Worm (Caenorhabditis elegans) whole organism, mixed stage, embryonic: Measurements from ENCODE around the gene F01D4.5.

ENCODE experiments used
- M03D4.4 ChIP-seq: sonication (generic microtip); optimal IDR thresholded peaks from 2 replicates; lab custom pipeline; 2017; ENCODE audit warnings: mild to moderate bottlenecking, missing genetic modification characterization, missing compliant biosample characterization
- bed-3 ChIP-seq: fragments of 200-800 bp; sonication (Bioruptor generic); optimal IDR thresholded peaks from 3 replicates; lab custom pipeline; 2018; ENCODE audit warnings: mild to moderate bottlenecking, missing genetic modification characterization, moderate library complexity, missing compliant biosample characterization
- blmp-1 ChIP-seq: fragments of 150-350 bp; optimal IDR thresholded peaks from 2 replicates; lab custom pipeline; 2014; ENCODE audit warnings: missing biosample characterization, missing genetic modification characterization
- ceh-39 ChIP-seq: fragments of 150-350 bp; optimal IDR thresholded peaks from 2 replicates; lab custom pipeline; 2014; ENCODE audit warnings: missing biosample characterization, missing genetic modification characterization
- ceh-43 ChIP-seq: fragments of 200-800 bp; sonication (Bioruptor generic); optimal IDR thresholded peaks from 2 replicates; lab custom pipeline; 2018; ENCODE audit warnings: mild to moderate bottlenecking, missing genetic modification characterization, moderate library complexity, missing compliant biosample characterization
- ceh-83 ChIP-seq: fragments of 200-800 bp; sonication (Bioruptor generic); optimal IDR thresholded peaks from 2 replicates; lab custom pipeline; 2018; ENCODE audit warnings: mild to moderate bottlenecking, missing genetic modification characterization, missing compliant biosample characterization
- ces-1 ChIP-seq: fragments of 150-350 bp; optimal IDR thresholded peaks from 2 replicates; lab custom pipeline; 2014; ENCODE audit warnings: missing biosample characterization, missing genetic modification reagents, missing genetic modification characterization
- cnd-1 ChIP-seq: fragments of 200-800 bp; sonication (Bioruptor generic); optimal IDR thresholded peaks from 2 replicates; lab custom pipeline; 2018; ENCODE audit warnings: mild to moderate bottlenecking, missing genetic modification characterization, missing compliant biosample characterization
- drap-1 ChIP-seq: fragments of 200-800 bp; sonication (Bioruptor generic); optimal IDR thresholded peaks from 3 replicates; lab custom pipeline; 2018; ENCODE audit warnings: mild to moderate bottlenecking, missing genetic modification characterization, missing compliant biosample characterization
- elt-1 ChIP-seq: sonication (generic microtip); optimal IDR thresholded peaks from 2 replicates; lab custom pipeline; 2017; ENCODE audit warnings: missing genetic modification characterization, mild to moderate bottlenecking, missing compliant biosample characterization, antibody characterized with exemption, moderate library complexity, borderline replicate concordance; ENCODE audit not compliant: insufficient read depth
- flh-1 ChIP-seq: fragments of 200-800 bp; sonication (Bioruptor generic); optimal IDR thresholded peaks from 2 replicates; lab custom pipeline; 2018; ENCODE audit warnings: mild to moderate bottlenecking, missing genetic modification characterization, moderate library complexity, missing compliant biosample characterization
- ham-2 ChIP-seq: fragments of 200-800 bp; sonication (Bioruptor generic); optimal IDR thresholded peaks from 2 replicates; lab custom pipeline; 2018; ENCODE audit warnings: mild to moderate bottlenecking, missing genetic modification characterization, missing compliant biosample characterization
- hlh-1 ChIP-seq: fragments of 150-350 bp; optimal IDR thresholded peaks from 2 replicates; lab custom pipeline; 2014; ENCODE audit warnings: missing biosample characterization, missing genetic modification reagents, missing genetic modification characterization
- lin-13 ChIP-seq: fragments of 150-350 bp; optimal IDR thresholded peaks from 2 replicates; lab custom pipeline; 2014; ENCODE audit warnings: missing biosample characterization, missing genetic modification characterization
- lin-32 ChIP-seq: fragments of 200-800 bp; sonication (Bioruptor generic); optimal IDR thresholded peaks from 2 replicates; lab custom pipeline; 2018; ENCODE audit warnings: mild to moderate bottlenecking, missing genetic modification characterization, missing compliant biosample characterization
- mab-5 ChIP-seq: fragments of 150-350 bp; optimal IDR thresholded peaks from 2 replicates; lab custom pipeline; 2014; ENCODE audit warnings: missing biosample characterization, missing genetic modification characterization
- mep-1 ChIP-seq: fragments of 150-350 bp; optimal IDR thresholded peaks from 2 replicates; lab custom pipeline; 2017; ENCODE audit warnings: missing biosample characterization, missing genetic modification reagents, missing genetic modification characterization, inconsistent platforms
- mls-2 ChIP-seq: sonication (generic microtip); optimal IDR thresholded peaks from 2 replicates; lab custom pipeline; 2016; ENCODE audit warnings: mild to moderate bottlenecking, missing genetic modification characterization, moderate library complexity, missing compliant biosample characterization
- nhr-2 ChIP-seq: fragments of 150-350 bp; optimal IDR thresholded peaks from 2 replicates; lab custom pipeline; 2014; ENCODE audit warnings: missing biosample characterization, missing genetic modification characterization
- nhr-76 ChIP-seq: sonication (generic microtip); optimal IDR thresholded peaks from 2 replicates; lab custom pipeline; 2017; ENCODE audit warnings: missing biosample characterization, missing genetic modification characterization
- pha-4 ChIP-seq: fragments of 150-350 bp; optimal IDR thresholded peaks from 2 replicates; lab custom pipeline; 2018; ENCODE audit warnings: missing biosample characterization, missing genetic modification reagents, missing genetic modification characterization
- sem-2 ChIP-seq: fragments of 200-800 bp; sonication (Bioruptor generic); optimal IDR thresholded peaks from 2 replicates; lab custom pipeline; 2018; ENCODE audit warnings: mild to moderate bottlenecking, missing genetic modification characterization, missing compliant biosample characterization
- snpc-4 ChIP-seq: fragments of 150-350 bp; optimal IDR thresholded peaks from 2 replicates; lab custom pipeline; 2014; ENCODE audit warnings: missing biosample characterization, missing genetic modification characterization
- sptf-1 ChIP-seq: sonication (generic microtip); optimal IDR thresholded peaks from 2 replicates; lab custom pipeline; 2017; ENCODE audit warnings: mild to moderate bottlenecking, missing genetic modification characterization, moderate library complexity, missing compliant biosample characterization
- tbx-8 ChIP-seq: fragments of 200-800 bp; sonication (Bioruptor generic); optimal IDR thresholded peaks from 2 replicates; lab custom pipeline; 2018; ENCODE audit warnings: mild to moderate bottlenecking, missing genetic modification characterization, moderate library complexity, missing compliant biosample characterization
- unc-39 ChIP-seq: fragments of 150-350 bp; optimal IDR thresholded peaks from 2 replicates; lab custom pipeline; 2014; ENCODE audit warnings: missing biosample characterization, missing genetic modification characterization
- unc-62 ChIP-seq: fragments of 150-350 bp; optimal IDR thresholded peaks from 2 replicates; lab custom pipeline; 2014; ENCODE audit warnings: missing biosample characterization, missing genetic modification reagents, missing genetic modification characterization
- zip-8 ChIP-seq: fragments of 150-350 bp; optimal IDR thresholded peaks from 2 replicates; lab custom pipeline; 2014; ENCODE audit warnings: missing biosample characterization, missing genetic modification characterization
- ztf-11 ChIP-seq: fragments of 150-350 bp; optimal IDR thresholded peaks from 2 replicates; lab custom pipeline; 2014; ENCODE audit warnings: missing biosample characterization, missing genetic modification characterization

F01D4.5 gene

DNA sequence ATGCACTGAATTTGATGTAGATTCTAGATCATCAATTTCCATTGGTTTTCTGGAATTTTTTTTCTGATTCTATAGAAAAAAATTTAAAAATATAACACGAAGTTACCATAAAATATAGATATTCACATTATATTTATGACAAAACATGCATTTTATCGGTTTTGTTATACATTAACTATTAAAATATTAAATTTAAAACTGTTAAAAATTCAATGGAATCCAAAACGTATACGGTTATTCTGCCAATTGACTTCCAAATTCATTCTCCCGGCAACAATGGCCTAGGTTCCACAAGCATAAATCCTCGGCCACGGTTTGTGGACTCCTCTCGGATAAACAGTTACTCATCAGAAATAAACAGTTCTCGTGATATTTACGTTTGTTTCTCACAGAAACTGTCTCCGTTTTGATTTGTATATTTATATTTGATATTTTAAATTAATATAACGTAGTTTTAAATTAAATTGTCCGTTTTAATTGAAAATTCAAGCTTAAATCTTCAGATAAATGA is at the start of gene F01D4.5, which contains the start of gene ced-5:
Gene F01D4.5 (minus strand): TSS at position 51 of the 511 bp plus-strand sequence.
Gene ced-5 (plus strand): TSS at position 504 of the 511 bp plus-strand sequence.
- TF ChIP-seq sptf-1 (tag; lab: Kevin White, UChicago) (peak; percentile 54), elt-1 (tag; lab: Kevin White, UChicago) (no peak), M03D4.4 (tag; lab: Kevin White, UChicago) (peak; percentile 22), cnd-1 (peak; percentile 36), pha-4 (tag; lab: Kevin White, UChicago) (peak; percentile 25), ceh-83 (GFP tag; lab: Kevin White, UChicago) (no peak), ces-1 (GFP tag; lab: Kevin White, UChicago) (peak; percentile 39), mep-1 (tag; lab: Kevin White, UChicago) (peak; percentile 24), lin-13 (tag; lab: Kevin White, UChicago) (peak; percentile 33)

DNA sequence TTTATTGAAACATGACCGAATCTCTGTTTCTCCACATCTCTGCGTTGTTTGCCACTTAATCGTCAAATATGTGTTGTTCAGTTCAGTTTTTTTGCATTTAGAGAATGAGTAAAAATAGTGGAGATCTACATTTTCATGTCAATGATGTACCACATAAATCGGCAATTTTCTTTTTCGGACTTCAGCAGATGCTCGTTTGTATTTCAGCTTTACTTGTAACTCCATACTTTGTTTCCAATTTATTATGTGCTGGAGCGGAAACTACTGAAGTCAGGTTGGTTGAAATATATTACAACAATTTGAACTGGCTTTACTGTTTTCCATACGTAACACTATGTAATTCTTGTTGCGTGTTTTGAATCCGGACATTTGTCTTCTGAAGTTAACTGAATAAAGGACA is 47.2 kb upstream of the F01D4.5 start, which contains the start of gene T07G12.2:
Gene T07G12.2 (plus strand): TSS at position 62 of the 400 bp plus-strand sequence.
- TF ChIP-seq cnd-1 (no peak), mls-2 (tag; lab: Kevin White, UChicago) (no peak), drap-1 (GFP tag; lab: Kevin White, UChicago) (no peak), nhr-2 (tag; lab: Kevin White, UChicago) (no peak), flh-1 (GFP tag; lab: Kevin White, UChicago) (no peak), sptf-1 (tag; lab: Kevin White, UChicago) (no peak), snpc-4 (tag; lab: Kevin White, UChicago) (no peak), blmp-1 (no peak), lin-32 (GFP tag; lab: Kevin White, UChicago) (no peak), ces-1 (GFP tag; lab: Kevin White, UChicago) (no peak), bed-3 (GFP tag; lab: Kevin White, UChicago) (no peak), nhr-76 (tag; lab: Kevin White, UChicago) (no peak), mep-1 (tag; lab: Kevin White, UChicago) (no peak), ceh-43 (GFP tag; lab: Kevin White, UChicago) (no peak)
- TF ChIP-seq, all 35 proteins: peak for 0

DNA sequence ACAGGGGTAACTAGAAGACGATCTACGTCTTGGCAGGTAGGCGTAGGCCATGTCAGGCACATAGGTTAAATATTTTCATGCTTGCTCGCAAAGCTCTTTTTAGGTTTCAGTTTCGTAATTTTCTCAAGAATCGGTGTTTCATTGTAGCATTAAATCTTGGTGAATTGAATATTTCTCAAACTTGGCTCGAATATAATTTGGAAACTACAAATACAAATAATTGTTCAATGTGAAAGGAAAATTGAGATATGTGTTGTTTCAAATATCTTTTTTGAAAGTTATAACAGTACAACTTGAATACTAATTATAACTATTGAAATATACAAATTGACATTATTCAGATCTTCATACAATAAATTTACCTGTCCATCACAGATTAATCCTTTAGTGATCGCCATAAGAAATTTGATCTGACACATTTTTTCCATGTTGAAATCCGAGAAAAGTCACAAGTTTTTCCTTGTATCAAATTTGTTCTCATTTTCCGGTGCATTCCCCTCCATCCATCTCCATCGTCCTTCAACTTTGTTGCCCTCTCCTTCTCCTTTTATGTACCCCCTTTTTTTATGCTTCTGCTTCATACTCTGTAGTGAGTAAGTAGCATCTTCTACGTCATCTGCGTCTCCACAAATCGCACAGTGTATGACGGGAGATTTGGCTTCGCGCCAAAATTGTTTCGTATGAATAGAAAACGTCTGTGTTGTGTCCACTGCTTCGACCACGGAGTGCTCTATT is 40.8 kb upstream of the F01D4.5 start, which contains the start of gene C02F4.5:
Gene C02F4.5 (minus strand): TSS at position 51 of the 735 bp plus-strand sequence.
- TF ChIP-seq sem-2 (no peak), mep-1 (tag; lab: Kevin White, UChicago) (no peak), ham-2 (GFP tag; lab: Kevin White, UChicago) (no peak), mab-5 (tag; lab: Kevin White, UChicago) (no peak), blmp-1 (no peak), flh-1 (GFP tag; lab: Kevin White, UChicago) (no peak), snpc-4 (tag; lab: Kevin White, UChicago) (no peak), ces-1 (GFP tag; lab: Kevin White, UChicago) (no peak), hlh-1 (no peak), ztf-11 (tag; lab: Kevin White, UChicago) (no peak), zip-8 (tag; lab: Kevin White, UChicago) (no peak)

DNA sequence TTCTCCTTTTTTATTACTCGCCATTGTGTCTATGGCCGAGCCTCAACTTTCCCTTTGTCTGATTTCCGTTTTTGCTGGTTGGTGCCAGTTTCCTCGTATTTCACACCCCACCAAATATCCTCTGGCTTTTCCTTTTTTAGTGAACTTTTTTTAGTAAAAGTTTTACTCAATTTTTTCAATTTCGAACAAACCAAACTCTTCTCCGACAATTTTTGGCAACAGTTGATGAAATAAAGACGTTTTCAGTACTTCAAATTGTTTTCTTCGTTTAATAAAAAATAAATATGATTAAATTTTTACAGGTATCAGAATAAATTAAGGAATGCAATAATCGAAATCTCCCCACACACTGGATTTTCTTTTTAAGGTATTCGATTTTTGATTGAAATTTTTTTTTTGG is 37.6 kb upstream of the F01D4.5 start, which contains the start of gene cal-4:
Gene cal-4 (plus strand): TSS at position 301 of the 400 bp plus-strand sequence.
- TF ChIP-seq lin-13 (tag; lab: Kevin White, UChicago) (no peak), flh-1 (GFP tag; lab: Kevin White, UChicago) (no peak), snpc-4 (tag; lab: Kevin White, UChicago) (no peak), zip-8 (tag; lab: Kevin White, UChicago) (no peak), unc-39 (tag; lab: Kevin White, UChicago) (no peak), hlh-1 (no peak), sem-2 (no peak), pha-4 (tag; lab: Kevin White, UChicago) (no peak), M03D4.4 (tag; lab: Kevin White, UChicago) (no peak), mab-5 (tag; lab: Kevin White, UChicago) (no peak), ces-1 (GFP tag; lab: Kevin White, UChicago) (no peak), ceh-39 (no peak), nhr-2 (tag; lab: Kevin White, UChicago) (no peak), unc-62 (GFP tag; lab: Kevin White, UChicago) (no peak), bed-3 (GFP tag; lab: Kevin White, UChicago) (no peak), tbx-8 (no peak)
